Fruit fly (Drosophila melanogaster) whole organism, prepupa: ENCODE measurements around the gene CG17930.

Experiments used
- Blimp-1 ChIP-seq: fragments of 200-800 bp; sonication (Bioruptor generic); optimal IDR thresholded peaks from 3 replicates; lab custom pipeline; 2017; ENCODE audit warnings: missing biosample characterization, missing genetic modification characterization, mild to moderate bottlenecking, moderate library complexity, missing genetic modification reagents
- CG10669 ChIP-seq: fragments of 200-800 bp; sonication (Bioruptor generic); optimal IDR thresholded peaks from 3 replicates; lab custom pipeline; 2018; ENCODE audit warnings: missing biosample characterization, mild to moderate bottlenecking, missing genetic modification characterization, moderate library complexity
- CG11762 ChIP-seq: fragments of 200-800 bp; sonication (Bioruptor generic); optimal IDR thresholded peaks from 3 replicates; lab custom pipeline; 2016; ENCODE audit warnings: missing biosample characterization, missing genetic modification characterization; ENCODE audit not compliant: insufficient read depth
- CG11902 ChIP-seq: fragments of 200-800 bp; sonication (Bioruptor generic); optimal IDR thresholded peaks from 3 replicates; lab custom pipeline; 2016; ENCODE audit warnings: missing biosample characterization, missing genetic modification characterization
- CG1621 ChIP-seq: fragments of 200-800 bp; sonication (Bioruptor generic); optimal IDR thresholded peaks from 3 replicates; lab custom pipeline; 2018; ENCODE audit warnings: missing biosample characterization, mild to moderate bottlenecking, missing genetic modification characterization
- CG16779 ChIP-seq: fragments of 200-800 bp; sonication (Bioruptor generic); optimal IDR thresholded peaks from 3 replicates; lab custom pipeline; 2017; ENCODE audit warnings: missing biosample characterization, mild to moderate bottlenecking, missing genetic modification characterization
- CG31627 ChIP-seq: fragments of 200-800 bp; sonication (Bioruptor generic); optimal IDR thresholded peaks from 3 replicates; lab custom pipeline; 2016; ENCODE audit warnings: missing biosample characterization, missing genetic modification characterization
- CG32006 ChIP-seq: fragments of 200-800 bp; sonication (Bioruptor generic); optimal IDR thresholded peaks from 3 replicates; lab custom pipeline; 2017; ENCODE audit warnings: missing biosample characterization, mild to moderate bottlenecking, missing genetic modification characterization
- CG4318 ChIP-seq: fragments of 200-800 bp; sonication (Bioruptor generic); optimal IDR thresholded peaks from 3 replicates; lab custom pipeline; 2017; ENCODE audit warnings: missing biosample characterization, mild to moderate bottlenecking, missing genetic modification characterization
- CG6163 ChIP-seq: fragments of 200-800 bp; sonication (Bioruptor generic); IDR thresholded peaks from 3 replicates; pipeline ENCODE4 v1.3.6; 2022; ENCODE audit warnings: missing biosample characterization, missing genetic modification characterization
- CG6276 ChIP-seq: fragments of 200-800 bp; sonication (Bioruptor generic); optimal IDR thresholded peaks from 2 replicates; lab custom pipeline; 2017; ENCODE audit warnings: missing biosample characterization, mild to moderate bottlenecking, missing genetic modification characterization
- CG6854 ChIP-seq: fragments of 200-800 bp; sonication (Bioruptor generic); optimal IDR thresholded peaks from 2 replicates; lab custom pipeline; 2017; ENCODE audit warnings: missing biosample characterization, mild to moderate bottlenecking, missing genetic modification characterization
- CG7368 ChIP-seq: fragments of 200-800 bp; sonication (Bioruptor generic); optimal IDR thresholded peaks from 3 replicates; lab custom pipeline; 2016; ENCODE audit warnings: missing biosample characterization, missing genetic modification characterization
- CG8319 ChIP-seq: fragments of 200-800 bp; sonication (Bioruptor generic); optimal IDR thresholded peaks from 3 replicates; lab custom pipeline; 2016; ENCODE audit warnings: missing biosample characterization, missing genetic modification characterization
- CG8632 ChIP-seq: fragments of 200-800 bp; sonication (Bioruptor generic); optimal IDR thresholded peaks from 3 replicates; lab custom pipeline; 2016; ENCODE audit warnings: missing biosample characterization, missing genetic modification characterization
- CG9139 ChIP-seq: fragments of 200-800 bp; sonication (Bioruptor generic); optimal IDR thresholded peaks from 3 replicates; lab custom pipeline; 2017; ENCODE audit warnings: missing biosample characterization, mild to moderate bottlenecking, missing genetic modification characterization
- Eip75B ChIP-seq: fragments of 200-800 bp; sonication (Bioruptor generic); optimal IDR thresholded peaks from 3 replicates; lab custom pipeline; 2016; ENCODE audit warnings: missing biosample characterization, missing genetic modification characterization
- Eip93F ChIP-seq: fragments of 200-800 bp; sonication (Bioruptor generic); optimal IDR thresholded peaks from 2 replicates; lab custom pipeline; 2016; ENCODE audit warnings: missing biosample characterization, mild to moderate bottlenecking, missing genetic modification characterization
- Ets96B ChIP-seq: fragments of 200-800 bp; optimal IDR thresholded peaks from 2 replicates; lab custom pipeline; 2019; ENCODE audit warnings: missing biosample characterization, mild to moderate bottlenecking, missing genetic modification characterization, moderate library complexity
- Hr4 ChIP-seq: fragments of 200-800 bp; sonication (Bioruptor generic); optimal IDR thresholded peaks from 3 replicates; lab custom pipeline; 2016; ENCODE audit warnings: missing biosample characterization, missing genetic modification characterization
- Met ChIP-seq: fragments of 200-800 bp; sonication (Bioruptor generic); optimal IDR thresholded peaks from 3 replicates; lab custom pipeline; 2016; ENCODE audit warnings: missing biosample characterization, missing genetic modification characterization
- OdsH ChIP-seq: fragments of 200-800 bp; sonication (Bioruptor generic); optimal IDR thresholded peaks from 3 replicates; lab custom pipeline; 2016; ENCODE audit warnings: missing biosample characterization, missing genetic modification characterization
- Sox102F ChIP-seq: fragments of 200-800 bp; sonication (Bioruptor generic); optimal IDR thresholded peaks from 2 replicates; lab custom pipeline; 2016; ENCODE audit warnings: missing biosample characterization, mild to moderate bottlenecking, missing genetic modification characterization
- Sox15 ChIP-seq: fragments of 200-800 bp; sonication (Bioruptor generic); optimal IDR thresholded peaks from 3 replicates; lab custom pipeline; 2016; ENCODE audit warnings: missing biosample characterization, missing genetic modification characterization
- achi ChIP-seq: fragments of 200-800 bp; sonication (Bioruptor generic); optimal IDR thresholded peaks from 3 replicates; lab custom pipeline; 2016; ENCODE audit warnings: missing biosample characterization, missing genetic modification characterization
- acj6 ChIP-seq: fragments of 200-800 bp; sonication (Bioruptor generic); optimal IDR thresholded peaks from 3 replicates; lab custom pipeline; 2016; ENCODE audit warnings: missing biosample characterization, missing genetic modification characterization
- dac ChIP-seq: fragments of 200-800 bp; sonication (Bioruptor generic); optimal IDR thresholded peaks from 2 replicates; lab custom pipeline; 2017; ENCODE audit warnings: missing biosample characterization, mild to moderate bottlenecking, missing genetic modification characterization
- eg ChIP-seq: fragments of 200-800 bp; sonication (Bioruptor generic); IDR thresholded peaks from 3 replicates; pipeline ENCODE4 v1.3.6; 2022; ENCODE audit warnings: missing biosample characterization, missing genetic modification characterization
- esn ChIP-seq: fragments of 200-800 bp; sonication (Bioruptor generic); optimal IDR thresholded peaks from 2 replicates; lab custom pipeline; 2016; ENCODE audit warnings: missing biosample characterization, mild to moderate bottlenecking, missing genetic modification characterization, moderate library complexity
- fd59A ChIP-seq: fragments of 200-800 bp; sonication (Bioruptor generic); optimal IDR thresholded peaks from 2 replicates; lab custom pipeline; 2017; ENCODE audit warnings: missing biosample characterization, mild to moderate bottlenecking, missing genetic modification characterization, missing genetic modification reagents
- fd85E ChIP-seq: fragments of 200-800 bp; sonication (Bioruptor generic); optimal IDR thresholded peaks from 3 replicates; lab custom pipeline; 2016; ENCODE audit warnings: missing biosample characterization, missing genetic modification characterization
- fkh ChIP-seq: fragments of 200-800 bp; sonication (Bioruptor generic); optimal IDR thresholded peaks from 3 replicates; lab custom pipeline; 2017; ENCODE audit warnings: missing biosample characterization, mild to moderate bottlenecking, missing genetic modification characterization, moderate library complexity
- net ChIP-seq: fragments of 200-800 bp; sonication (Bioruptor generic); optimal IDR thresholded peaks from 3 replicates; lab custom pipeline; 2016; ENCODE audit warnings: missing biosample characterization, missing genetic modification characterization
- salr ChIP-seq, 2 experiments: fragments of 200-800 bp; sonication (Bioruptor generic); optimal IDR thresholded peaks; 3 replicates each; lab custom pipeline; 2016 to 2018; ENCODE audit warnings: missing biosample characterization in 2 of 2, missing genetic modification characterization in 2 of 2, mild to moderate bottlenecking in 1 of 2
- spab ChIP-seq: fragments of 200-800 bp; sonication (Bioruptor generic); optimal IDR thresholded peaks from 2 replicates; lab custom pipeline; 2017; ENCODE audit warnings: missing biosample characterization, mild to moderate bottlenecking, missing genetic modification characterization, missing genetic modification reagents
- ss ChIP-seq, 2 experiments: fragments of 200-800 bp; sonication (Bioruptor generic); optimal IDR thresholded peaks; 2 replicates in 1 of 2; 3 replicates in 1 of 2; lab custom pipeline; 2017 to 2018; ENCODE audit warnings: mild to moderate bottlenecking in 2 of 2, missing biosample characterization in 2 of 2, missing genetic modification characterization in 2 of 2, moderate library complexity in 1 of 2
- svp ChIP-seq: fragments of 200-800 bp; sonication (Bioruptor generic); peaks from one replicate; lab custom pipeline; 2016; ENCODE audit warnings: missing biosample characterization, missing genetic modification characterization
- topi ChIP-seq: fragments of 200-800 bp; sonication (Bioruptor generic); optimal IDR thresholded peaks from 3 replicates; lab custom pipeline; 2016; ENCODE audit warnings: missing biosample characterization, missing genetic modification characterization

CG17930 gene

dm6 chr3R:16316747-16317146 is 10.9 kb upstream of the CG17930 start (continued):
- TF ChIP-seq salr (GFP tag; optimal IDR thresholded peaks at IDR 0.05; lab: Kevin White, UChicago), result no peak
- TF ChIP-seq topi (GFP tag; lab: Kevin White, UChicago), result no peak
- no peak for TF ChIP-seq eg (GFP tag; lab: Robert Waterston, UW)
- TF ChIP-seq Eip93F (GFP tag; lab: Kevin White, UChicago), result no peak
- TF ChIP-seq CG10669 (GFP tag; lab: Kevin White, UChicago), result no peak
- no peak for TF ChIP-seq acj6
- peak; percentile 54 for TF ChIP-seq CG6854 (GFP tag; lab: Kevin White, UChicago)
- TF ChIP-seq Ets96B (tag; lab: Kevin White, UChicago), result no peak
- TF ChIP-seq Sox15, result no peak
- TF ChIP-seq CG11762 (GFP tag; lab: Kevin White, UChicago), result no peak
- no peak for TF ChIP-seq fd59A
- no peak for TF ChIP-seq spab (GFP tag; lab: Kevin White, UChicago)

- TF ChIP-seq CG11902 (GFP tag; lab: Kevin White, UChicago), result no peak
- TF ChIP-seq net (GFP tag; lab: Kevin White, UChicago), result no peak
- no peak for TF ChIP-seq dac (GFP tag; lab: Kevin White, UChicago)
- TF ChIP-seq CG9139 (GFP tag; lab: Kevin White, UChicago), result no peak
- TF ChIP-seq CG8632 (GFP tag; lab: Kevin White, UChicago), result no peak
- TF ChIP-seq OdsH (GFP tag; lab: Kevin White, UChicago), result no peak
Measured at dm6 chr3R:16321538-16321937, 6.1 kb upstream of the CG17930 start, which contains the start of gene CG44044. CG44044 (plus strand) TSS chr3R:16321838.

dm6 chr3R:16323093-16323492 is 4.6 kb upstream of the CG17930 start, which contains the start of gene CG6901:
CG6901 (plus strand) TSS chr3R:16323415.
- TF ChIP-seq CG9139 (GFP tag; lab: Kevin White, UChicago) (no peak), CG31627 (GFP tag; lab: Kevin White, UChicago) (no peak), spab (GFP tag; lab: Kevin White, UChicago) (no peak), svp (GFP tag; lab: Kevin White, UChicago) (no peak), Ets96B (tag; lab: Kevin White, UChicago) (no peak), ss (GFP tag; optimal IDR thresholded peaks at IDR 0.05; lab: Kevin White, UChicago) (no peak), CG32006 (GFP tag; lab: Kevin White, UChicago) (no peak), Met (GFP tag; lab: Kevin White, UChicago) (no peak), CG4318 (GFP tag; lab: Kevin White, UChicago) (no peak), CG6163 (GFP tag; lab: Robert Waterston, UW) (no peak)

DNA sequence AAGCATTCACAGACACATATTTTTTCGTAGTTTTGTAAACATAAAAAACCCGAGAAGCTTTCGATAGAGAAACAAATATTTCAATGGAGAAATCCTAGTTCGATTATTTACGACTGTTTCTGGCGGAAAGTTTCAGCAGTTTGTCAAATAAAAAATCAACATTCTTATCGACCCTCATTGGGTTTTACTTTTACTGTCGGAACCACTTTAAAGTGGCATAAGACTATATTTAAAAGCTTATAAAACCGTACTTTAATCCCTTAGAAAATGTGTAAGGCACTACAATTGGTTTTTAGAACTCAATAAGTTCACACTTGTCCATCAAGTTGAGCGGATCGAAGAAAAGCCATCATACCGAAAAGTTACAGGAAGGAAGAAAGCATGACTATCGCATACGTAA is 2.5 kb upstream of the CG17930 start, which contains the start of gene CG17929:
Gene CG17929, plus strand, starts transcription at position 301 of the 400 bp plus-strand sequence.
- TF ChIP-seq eg (GFP tag; lab: Robert Waterston, UW) (no peak), fd85E (GFP tag; lab: Kevin White, UChicago) (no peak), OdsH (GFP tag; lab: Kevin White, UChicago) (no peak), CG4318 (GFP tag; lab: Kevin White, UChicago) (no peak), CG11902 (GFP tag; lab: Kevin White, UChicago) (no peak), fkh (no peak), topi (GFP tag; lab: Kevin White, UChicago) (no peak), Eip75B (GFP tag; lab: Kevin White, UChicago) (no peak), CG7368 (GFP tag; lab: Kevin White, UChicago) (no peak), CG1621 (no peak), CG11762 (GFP tag; lab: Kevin White, UChicago) (no peak)

DNA sequence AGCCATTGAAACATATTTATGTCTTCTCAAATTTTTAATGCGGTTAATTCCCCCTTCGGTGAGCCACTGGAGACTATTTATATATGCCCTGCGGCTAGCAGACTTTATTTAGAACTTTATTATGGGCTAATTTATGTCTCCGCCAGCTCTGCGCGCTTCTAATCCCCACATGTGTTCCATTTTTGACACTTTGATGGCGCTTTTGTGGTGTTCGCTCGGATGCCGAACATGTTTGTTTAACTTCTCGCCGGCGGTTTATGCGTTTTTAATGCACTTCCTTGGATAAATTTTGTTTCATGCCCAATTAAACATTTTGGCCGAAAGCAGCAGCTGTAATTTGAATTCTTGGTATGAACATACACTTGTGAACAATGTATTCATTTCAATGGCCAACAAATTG is 2.1 kb downstream of the CG17930 start:
- TF ChIP-seq svp (GFP tag; lab: Kevin White, UChicago) (no peak), Blimp-1 (GFP tag; lab: Kevin White, UChicago) (no peak), Met (GFP tag; lab: Kevin White, UChicago) (no peak), Ets96B (tag; lab: Kevin White, UChicago) (no peak), spab (GFP tag; lab: Kevin White, UChicago) (no peak), fkh (no peak), CG6163 (GFP tag; lab: Robert Waterston, UW) (no peak), CG7368 (GFP tag; lab: Kevin White, UChicago) (no peak), CG1621 (no peak), Sox15 (no peak), Hr4 (GFP tag; lab: Kevin White, UChicago) (no peak), achi (GFP tag; lab: Kevin White, UChicago) (no peak), Sox102F (GFP tag; lab: Kevin White, UChicago) (no peak), CG6276 (GFP tag; lab: Kevin White, UChicago) (no peak), Eip93F (GFP tag; lab: Kevin White, UChicago) (no peak), CG16779 (tag; lab: Kevin White, UChicago) (no peak), CG8319 (GFP tag; lab: Kevin White, UChicago) (no peak), esn (no peak)
